Fruit fly (Drosophila melanogaster) whole organism: ENCODE data around the gene tara.

Source experiments
- pan ChIP-seq: fragments of >200 bp; optimal IDR thresholded peaks from 2 replicates; lab custom pipeline; 2017
- psq ChIP-seq: fragments of >200 bp; optimal IDR thresholded peaks from 2 replicates; lab custom pipeline; 2017

DNA sequence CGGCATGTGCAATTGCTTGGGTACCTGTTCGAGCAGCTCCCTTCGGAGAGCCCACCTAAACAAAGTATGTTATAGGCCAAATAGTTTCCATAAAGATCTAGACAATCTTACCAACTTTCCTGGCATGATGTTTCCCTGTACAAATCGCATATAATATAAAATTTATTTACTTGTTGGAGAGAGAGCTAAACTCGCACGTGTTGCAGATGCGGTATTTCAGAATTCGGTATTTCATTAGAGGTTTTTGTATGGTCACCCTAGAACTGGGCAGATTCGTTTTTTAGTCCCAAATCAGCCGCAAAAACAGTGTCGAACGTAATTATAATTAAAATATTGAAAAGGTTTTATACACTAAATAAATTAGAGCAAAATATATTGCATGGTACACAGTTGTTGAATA lies 46.7 kb downstream of the tara start, which contains the start of the genes Mat89Ba and gish:
- no peak for TF ChIP-seq pan (lab: Kevin White, UChicago)
- no peak for TF ChIP-seq psq (lab: Kevin White, UChicago)
